Fruit fly (Drosophila melanogaster) whole organism: ENCODE measurements around the gene tomb.

Experiments used
- CG8478 ChIP-seq: fragments of >200 bp; optimal IDR thresholded peaks from 2 replicates; lab custom pipeline; 2018; ENCODE audit warnings: inconsistent platforms
- EcR ChIP-seq, 2 experiments: fragments of >200 bp; optimal IDR thresholded peaks; 2 replicates each; lab custom pipeline; 2017; ENCODE audit warnings: missing biosample characterization in 2 of 2, missing genetic modification characterization in 2 of 2, missing genetic modification reagents in 2 of 2
- pan ChIP-seq: fragments of >200 bp; optimal IDR thresholded peaks from 2 replicates; lab custom pipeline; 2017
- psq ChIP-seq: fragments of >200 bp; optimal IDR thresholded peaks from 2 replicates; lab custom pipeline; 2017
- usp ChIP-seq: fragments of >200 bp; optimal IDR thresholded peaks from 2 replicates; lab custom pipeline; 2017; ENCODE audit warnings: missing biosample characterization, missing genetic modification characterization, mixed read lengths

- no peak for TF ChIP-seq CG8478
- TF ChIP-seq usp (GFP tag; lab: Kevin White, UChicago), result no peak
- TF ChIP-seq psq (lab: Kevin White, UChicago), result no peak
- TF ChIP-seq pan (lab: Kevin White, UChicago), result no peak
- no peak for TF ChIP-seq EcR (GFP tag; optimal IDR thresholded peaks at IDR 0.05; lab: Kevin White, UChicago)
Observed at dm6 chr2L:5499458-5499857, 37.1 kb downstream of the tomb start.
